Fruit fly (Drosophila melanogaster): Measurements from ENCODE around the gene agt.

The agt gene

dm6 chr3R:6667245-6667644, 7.3 kb upstream of the agt start (continued):
- TF ChIP-seq Hr3 (GFP tag; optimal IDR thresholded peaks at IDR 0.05) (no peak), CG14667 (GFP tag; IDR thresholded peaks at IDR 0.05) (no peak), CG1024 (GFP tag; IDR thresholded peaks at IDR 0.05) (no peak), Six4 (GFP tag; optimal IDR thresholded peaks at IDR 0.05) (no peak), CG7987 (GFP tag; optimal IDR thresholded peaks at IDR 0.05) (peak; percentile 54), CG15011 (GFP tag; optimal IDR thresholded peaks at IDR 0.05) (no peak), CG17359 (tag; optimal IDR thresholded peaks at IDR 0.05) (no peak), row (GFP tag; IDR thresholded peaks at IDR 0.05) (no peak), hb (GFP tag; IDR thresholded peaks at IDR 0.05; ENCODE audit: partially characterized antibody) (no peak), wdn (GFP tag; IDR thresholded peaks at IDR 0.05) (no peak), Kr (GFP tag; optimal IDR thresholded peaks at IDR 0.05) (peak; percentile 87), CG11398 (GFP tag; optimal IDR thresholded peaks at IDR 0.05) (peak; percentile 39), CG10654 (GFP tag; optimal IDR thresholded peaks at IDR 0.05) (no peak), Myb (GFP tag; optimal IDR thresholded peaks at IDR 0.05) (no peak), Rx (GFP tag; IDR thresholded peaks at IDR 0.05) (no peak), HLH54F (GFP tag; optimal IDR thresholded peaks at IDR 0.05) (no peak), pros (GFP tag; optimal IDR thresholded peaks at IDR 0.05) (no peak), H2.0 (GFP tag; IDR thresholded peaks at IDR 0.05) (no peak), CG13296 (GFP tag; optimal IDR thresholded peaks at IDR 0.05) (no peak), CG6689 (GFP tag; IDR thresholded peaks at IDR 0.05) (no peak), CG12769 (tag; optimal IDR thresholded peaks at IDR 0.05) (no peak), odd (GFP tag; optimal IDR thresholded peaks at IDR 0.05) (peak; percentile 74), CG4404 (GFP tag; IDR thresholded peaks at IDR 0.05) (no peak), seq (GFP tag; IDR thresholded peaks at IDR 0.05) (no peak), h (optimal IDR thresholded peaks at IDR 0.05) (no peak), Med (GFP tag) (peak; percentile 77), Awh (GFP tag; IDR thresholded peaks at IDR 0.05) (0 out of 2 replicates have a peak, but pooled peaks have one; percentile 6), HLH4C (GFP tag; IDR thresholded peaks at IDR 0.05; ENCODE audit: partially characterized antibody) (no peak), CG17361 (GFP tag; IDR thresholded peaks at IDR 0.05) (peak; percentile 20; the same call in 1 of the 3 replicates), NC2β (GFP tag; optimal IDR thresholded peaks at IDR 0.05) (peak; percentile 55), B-H1 (GFP tag; IDR thresholded peaks at IDR 0.05) (no peak), CG10959 (GFP tag; IDR thresholded peaks at IDR 0.05) (no peak), inv (GFP tag; IDR thresholded peaks at IDR 0.05; ENCODE audit: partially characterized antibody) (no peak), ci (GFP tag; IDR thresholded peaks at IDR 0.05) (peak; percentile 53; the same call in 1 of the 3 replicates), schlank (tag; optimal IDR thresholded peaks at IDR 0.05) (no peak), sqz (GFP tag; optimal IDR thresholded peaks at IDR 0.05) (no peak), z (GFP tag; IDR thresholded peaks at IDR 0.05) (no peak), CG3995 (GFP tag; optimal IDR thresholded peaks at IDR 0.05) (no peak), yki (optimal IDR thresholded peaks at IDR 0.05) (no peak), Rfx (GFP tag; IDR thresholded peaks at IDR 0.05) (no peak), shn (GFP tag; optimal IDR thresholded peaks at IDR 0.05) (no peak), CG17612 (GFP tag; IDR thresholded peaks at IDR 0.05) (no peak), CG18619 (GFP tag; optimal IDR thresholded peaks at IDR 0.05) (peak; percentile 7), CG3281 (GFP tag; optimal IDR thresholded peaks at IDR 0.05) (no peak), CkIIα-i1 (GFP tag; IDR thresholded peaks at IDR 0.05) (no peak), luna (GFP tag; optimal IDR thresholded peaks at IDR 0.05) (no peak), CG34376 (GFP tag; optimal IDR thresholded peaks at IDR 0.05) (no peak), mld (GFP tag; IDR thresholded peaks at IDR 0.05; ENCODE audit: partially characterized antibody) (no peak), Sox102F (GFP tag; optimal IDR thresholded peaks at IDR 0.05) (no peak), CG11456 (GFP tag; IDR thresholded peaks at IDR 0.05) (no peak), chm (GFP tag; IDR thresholded peaks at IDR 0.05) (peak; percentile 12; the same call in 1 of the 2 replicates), CG6654 (GFP tag; optimal IDR thresholded peaks at IDR 0.05) (no peak), CG15514 (GFP tag; optimal IDR thresholded peaks at IDR 0.05) (no peak)

Measured in whole organism, embryonic.